Worm (Caenorhabditis elegans) whole organism, L4 larva: ENCODE data around the gene iglr-2.

Experiments
- D1046.2 ChIP-seq: fragments of 200-800 bp; sonication (Bioruptor generic); IDR thresholded peaks from 2 replicates; pipeline ENCODE4 v1.3.6; 2022; ENCODE audit warnings: missing genetic modification characterization, missing compliant biosample characterization
- Y105C5A.15 ChIP-seq: fragments of 200-800 bp; sonication (Bioruptor generic); IDR thresholded peaks from 2 replicates; pipeline ENCODE4 v1.3.6; 2022; ENCODE audit warnings: missing genetic modification characterization, missing compliant biosample characterization
- attf-4 ChIP-seq: sonication (generic microtip); optimal IDR thresholded peaks from 3 replicates; lab custom pipeline; 2017; ENCODE audit warnings: missing biosample characterization, missing genetic modification characterization
- ceh-28 ChIP-seq: fragments of 150-350 bp; optimal IDR thresholded peaks from 2 replicates; lab custom pipeline; 2014; ENCODE audit warnings: missing biosample characterization, missing genetic modification reagents, missing genetic modification characterization
- daf-19 ChIP-seq: fragments of 200-800 bp; sonication (Bioruptor generic); conservative IDR thresholded peaks from 2 replicates; pipeline ENCODE4 v1.3.6; 2022; ENCODE audit warnings: missing genetic modification characterization, missing compliant biosample characterization
- dmd-9 ChIP-seq: fragments of 200-800 bp; sonication (Bioruptor generic); IDR thresholded peaks from 2 replicates; pipeline ENCODE4 v1.3.6; 2022; ENCODE audit warnings: missing genetic modification reagents, missing genetic modification characterization, missing compliant biosample characterization
- hif-1 ChIP-seq, 2 experiments: sonication (generic microtip); optimal IDR thresholded peaks; 2 replicates each; lab custom pipeline; 2016 to 2017; ENCODE audit warnings: missing compliant biosample characterization in 2 of 2, missing genetic modification characterization in 2 of 2, missing genetic modification reagents in 2 of 2, missing genotype in 2 of 2, mild to moderate bottlenecking in 1 of 2
- lin-13 ChIP-seq: fragments of 150-350 bp; optimal IDR thresholded peaks from 2 replicates; lab custom pipeline; 2014; ENCODE audit warnings: missing biosample characterization, missing genetic modification reagents, missing genetic modification characterization
- nhr-10 ChIP-seq: fragments of 150-350 bp; optimal IDR thresholded peaks from 2 replicates; lab custom pipeline; 2014; ENCODE audit warnings: missing biosample characterization, missing genetic modification characterization
- nhr-6 ChIP-seq: fragments of 150-350 bp; optimal IDR thresholded peaks from 2 replicates; lab custom pipeline; 2014; ENCODE audit warnings: missing biosample characterization, missing genetic modification characterization
- snpc-1.2 ChIP-seq: fragments of 200-800 bp; sonication (Bioruptor generic); IDR thresholded peaks from 2 replicates; pipeline ENCODE4 v1.3.6; 2022; ENCODE audit warnings: missing genetic modification reagents, missing genetic modification characterization, missing compliant biosample characterization
- spr-3 ChIP-seq: fragments of 200-800 bp; sonication (Bioruptor generic); optimal IDR thresholded peaks from 2 replicates; lab custom pipeline; 2018; ENCODE audit warnings: mild to moderate bottlenecking, missing genetic modification characterization, missing compliant biosample characterization

iglr-2 gene

ce11 chrIII:8278801-8279200, 52.3 kb downstream of the iglr-2 start, which contains the start of gene mig-10:
Gene mig-10, plus strand, starts transcription at chrIII:8279101.
- TF ChIP-seq nhr-6 (no peak), ceh-28 (tag; lab: Kevin White, UChicago) (no peak), D1046.2 (GFP tag; lab: Robert Waterston, UW) (no peak), daf-19 (no peak), spr-3 (GFP tag; lab: Kevin White, UChicago) (no peak), snpc-1.2 (GFP tag; lab: Robert Waterston, UW) (no peak), nhr-10 (tag; lab: Kevin White, UChicago) (no peak), Y105C5A.15 (GFP tag; lab: Robert Waterston, UW) (no peak), dmd-9 (GFP tag; lab: Robert Waterston, UW) (no peak), attf-4 (no peak), hif-1 (tag; optimal IDR thresholded peaks at IDR 0.05; lab: Kevin White, UChicago) (no peak), lin-13 (GFP tag; lab: Kevin White, UChicago) (no peak)
